Worm (Caenorhabditis elegans) whole organism, early embryonic: Measurements from ENCODE around the gene F59C12.4.

Experiments
- B0310.2 ChIP-seq: sonication (generic microtip); optimal IDR thresholded peaks from 2 replicates; lab custom pipeline; 2016; ENCODE audit warnings: mild to moderate bottlenecking, missing genetic modification characterization, missing compliant biosample characterization
- F13C5.2 ChIP-seq: sonication (generic microtip); optimal IDR thresholded peaks from 2 replicates; lab custom pipeline; 2017; ENCODE audit warnings: mild to moderate bottlenecking, missing genetic modification characterization, inconsistent platforms, missing compliant biosample characterization
- aly-1 ChIP-seq: sonication (generic microtip); optimal IDR thresholded peaks from 2 replicates; lab custom pipeline; 2016; ENCODE audit warnings: missing genetic modification characterization, missing compliant biosample characterization
- ama-1 ChIP-seq: fragments of 150-350 bp; optimal IDR thresholded peaks from 2 replicates; lab custom pipeline; 2014
- ceh-13 ChIP-seq: fragments of 200-800 bp; sonication (Bioruptor generic); optimal IDR thresholded peaks from 2 replicates; lab custom pipeline; 2018; ENCODE audit warnings: mild to moderate bottlenecking, missing genetic modification characterization, missing compliant biosample characterization
- ceh-36 ChIP-seq: sonication (generic microtip); optimal IDR thresholded peaks from 2 replicates; lab custom pipeline; 2016; ENCODE audit warnings: missing genetic modification characterization, inconsistent platforms, missing compliant biosample characterization
- ets-7 ChIP-seq: sonication (generic microtip); optimal IDR thresholded peaks from 2 replicates; lab custom pipeline; 2016; ENCODE audit warnings: missing genotype, missing genetic modification characterization, missing compliant biosample characterization
- flt-1 ChIP-seq: fragments of 200-800 bp; sonication (Bioruptor generic); IDR thresholded peaks from 2 replicates; pipeline ENCODE4 v1.3.6; 2022; ENCODE audit warnings: missing genetic modification characterization, missing compliant biosample characterization
- hmbx-1 ChIP-seq: sonication (generic microtip); optimal IDR thresholded peaks from 2 replicates; lab custom pipeline; 2016; ENCODE audit warnings: mild to moderate bottlenecking, missing genetic modification characterization, missing compliant biosample characterization
- hmg-4 ChIP-seq: fragments of 200-800 bp; sonication (Bioruptor generic); optimal IDR thresholded peaks from 2 replicates; lab custom pipeline; 2018; ENCODE audit warnings: mild to moderate bottlenecking, missing genetic modification characterization, missing compliant biosample characterization
- hnd-1 ChIP-seq: sonication (generic microtip); optimal IDR thresholded peaks from 2 replicates; lab custom pipeline; 2016; ENCODE audit warnings: missing genetic modification characterization, missing compliant biosample characterization
- pes-1 ChIP-seq: fragments of 200-800 bp; sonication (Bioruptor generic); IDR thresholded peaks from 2 replicates; pipeline ENCODE4 v1.3.6; 2022; ENCODE audit warnings: missing genetic modification reagents, missing genetic modification characterization, missing compliant biosample characterization
- scrt-1 ChIP-seq: fragments of 200-800 bp; sonication (Bioruptor generic); IDR thresholded peaks from 2 replicates; pipeline ENCODE4 v1.3.6; 2022; ENCODE audit warnings: missing genetic modification characterization, missing compliant biosample characterization
- sea-1 ChIP-seq: fragments of 200-800 bp; sonication (Bioruptor generic); conservative IDR thresholded peaks from 2 replicates; pipeline ENCODE4 v1.3.6; 2022; ENCODE audit warnings: missing genetic modification characterization, missing compliant biosample characterization
- tbx-11 ChIP-seq: fragments of 200-800 bp; sonication (Bioruptor generic); IDR thresholded peaks from 2 replicates; pipeline ENCODE4 v1.3.6; 2022; ENCODE audit warnings: missing genetic modification characterization, missing compliant biosample characterization
- tbx-37 ChIP-seq: fragments of 200-800 bp; sonication (Bioruptor generic); conservative IDR thresholded peaks from 2 replicates; pipeline ENCODE4 v1.3.6; 2022; ENCODE audit warnings: missing genetic modification reagents, missing genetic modification characterization, missing compliant biosample characterization
- tra-4 ChIP-seq: sonication (generic microtip); optimal IDR thresholded peaks from 2 replicates; lab custom pipeline; 2017; ENCODE audit warnings: missing genetic modification characterization, missing compliant biosample characterization

F59C12.4 gene

ce11 chrX:16613266-16613665 is 10.8 kb upstream of the F59C12.4 start, which contains the start of gene ain-1:
ain-1 (plus strand) TSS chrX:16613451.
- TF ChIP-seq hmbx-1 (tag; lab: Kevin White, UChicago) (no peak), hmg-4 (no peak), ets-7 (no peak), tbx-11 (GFP tag; lab: Robert Waterston, UW) (no peak), tra-4 (tag; lab: Kevin White, UChicago) (no peak), F13C5.2 (tag; lab: Kevin White, UChicago) (no peak), ceh-36 (tag; lab: Kevin White, UChicago) (no peak), tbx-37 (no peak)

ce11 chrX:16612293-16612946 is 10.0 kb upstream of the F59C12.4 start:
- TF ChIP-seq aly-1 (tag; lab: Kevin White, UChicago) = peak; percentile 55
- TF ChIP-seq tbx-37 = peak; percentile 19; the same call in 1 of the 2 replicates
- peak; percentile 65; the same call in 1 of the 2 replicates for TF ChIP-seq sea-1 (GFP tag; lab: Robert Waterston, UW)
- TF ChIP-seq hmbx-1 (tag; lab: Kevin White, UChicago) = no peak
- peak; percentile 17 for TF ChIP-seq tra-4 (tag; lab: Kevin White, UChicago)
- peak; percentile 98 for TF ChIP-seq hmg-4
- TF ChIP-seq scrt-1 (GFP tag; lab: Robert Waterston, UW) = peak; percentile 69
- no peak for TF ChIP-seq ceh-13 (GFP tag; lab: Kevin White, UChicago)
- TF ChIP-seq ceh-36 (tag; lab: Kevin White, UChicago) = peak; percentile 41
- peak; percentile 90 for TF ChIP-seq F13C5.2 (tag; lab: Kevin White, UChicago)
- no peak for TF ChIP-seq pes-1 (GFP tag; lab: Robert Waterston, UW)
- TF ChIP-seq hnd-1 (tag; lab: Kevin White, UChicago) = no peak
- peak; percentile 38 for TF ChIP-seq flt-1 (GFP tag; lab: Robert Waterston, UW)
- TF ChIP-seq B0310.2 (tag; lab: Kevin White, UChicago) = peak; percentile 48
- TF ChIP-seq tbx-11 (GFP tag; lab: Robert Waterston, UW) = 0 out of 2 replicates have a peak, but pooled peaks have one; percentile 30
- no peak for TF ChIP-seq ama-1
- TF ChIP-seq ets-7 = peak; percentile 29

- no peak for TF ChIP-seq flt-1 (GFP tag; lab: Robert Waterston, UW)
- TF ChIP-seq tbx-11 (GFP tag; lab: Robert Waterston, UW) = no peak
- TF ChIP-seq ceh-13 (GFP tag; lab: Kevin White, UChicago) = peak; percentile 10
- no peak for TF ChIP-seq tbx-37
- TF ChIP-seq hmbx-1 (tag; lab: Kevin White, UChicago) = no peak
- TF ChIP-seq sea-1 (GFP tag; lab: Robert Waterston, UW) = 0 out of 2 replicates have a peak, but pooled peaks have one; percentile 20
- TF ChIP-seq F13C5.2 (tag; lab: Kevin White, UChicago) = no peak
- TF ChIP-seq pes-1 (GFP tag; lab: Robert Waterston, UW) = 0 out of 2 replicates have a peak, but pooled peaks have one; percentile 32
- TF ChIP-seq tra-4 (tag; lab: Kevin White, UChicago) = no peak
- TF ChIP-seq hnd-1 (tag; lab: Kevin White, UChicago) = no peak
- TF ChIP-seq aly-1 (tag; lab: Kevin White, UChicago) = no peak
- TF ChIP-seq ets-7 = no peak
- TF ChIP-seq ama-1 = no peak
- TF ChIP-seq B0310.2 (tag; lab: Kevin White, UChicago) = no peak
- TF ChIP-seq scrt-1 (GFP tag; lab: Robert Waterston, UW) = 0 out of 2 replicates have a peak, but pooled peaks have one; percentile 37
- TF ChIP-seq hmg-4 = peak; percentile 24
- no peak for TF ChIP-seq ceh-36 (tag; lab: Kevin White, UChicago)
Measured at ce11 chrX:16611333-16612043, 9.1 kb upstream of the F59C12.4 start.

ce11 chrX:16609424-16609823 is 7.0 kb upstream of the F59C12.4 start, which contains the start of gene F59C12.3:
F59C12.3 (minus strand) TSS chrX:16609524.
- no peak for TF ChIP-seq B0310.2 (tag; lab: Kevin White, UChicago)
- TF ChIP-seq ceh-36 (tag; lab: Kevin White, UChicago) = no peak
- no peak for TF ChIP-seq aly-1 (tag; lab: Kevin White, UChicago)
- no peak for TF ChIP-seq tbx-11 (GFP tag; lab: Robert Waterston, UW)
- no peak for TF ChIP-seq flt-1 (GFP tag; lab: Robert Waterston, UW)
- TF ChIP-seq hmg-4 = no peak
- TF ChIP-seq scrt-1 (GFP tag; lab: Robert Waterston, UW) = no peak
- TF ChIP-seq tbx-37 = no peak
- TF ChIP-seq F13C5.2 (tag; lab: Kevin White, UChicago) = no peak
- TF ChIP-seq ama-1 = no peak
- TF ChIP-seq ceh-13 (GFP tag; lab: Kevin White, UChicago) = no peak
- no peak for TF ChIP-seq hmbx-1 (tag; lab: Kevin White, UChicago)

ce11 chrX:16607128-16607527 is 4.7 kb upstream of the F59C12.4 start:
- TF ChIP-seq hmbx-1 (tag; lab: Kevin White, UChicago) (no peak), ama-1 (no peak), B0310.2 (tag; lab: Kevin White, UChicago) (no peak), hmg-4 (no peak), tra-4 (tag; lab: Kevin White, UChicago) (no peak), flt-1 (GFP tag; lab: Robert Waterston, UW) (no peak), scrt-1 (GFP tag; lab: Robert Waterston, UW) (no peak), sea-1 (GFP tag; lab: Robert Waterston, UW) (no peak), aly-1 (tag; lab: Kevin White, UChicago) (no peak), pes-1 (GFP tag; lab: Robert Waterston, UW) (no peak), F13C5.2 (tag; lab: Kevin White, UChicago) (no peak), ceh-13 (GFP tag; lab: Kevin White, UChicago) (no peak), ceh-36 (tag; lab: Kevin White, UChicago) (no peak), hnd-1 (tag; lab: Kevin White, UChicago) (no peak), tbx-11 (GFP tag; lab: Robert Waterston, UW) (no peak), tbx-37 (no peak), ets-7 (no peak)

- TF ChIP-seq B0310.2 (tag; lab: Kevin White, UChicago) (peak; percentile 77), tbx-11 (GFP tag; lab: Robert Waterston, UW) (peak; percentile 77), F13C5.2 (tag; lab: Kevin White, UChicago) (peak; percentile 86), hmbx-1 (tag; lab: Kevin White, UChicago) (peak; percentile 6), flt-1 (GFP tag; lab: Robert Waterston, UW) (peak; percentile 74), tbx-37 (peak; percentile 83), scrt-1 (GFP tag; lab: Robert Waterston, UW) (peak; percentile 70; the same call in 1 of the 2 replicates), tra-4 (tag; lab: Kevin White, UChicago) (no peak), ets-7 (no peak), hmg-4 (peak; percentile 65), ama-1 (no peak), sea-1 (GFP tag; lab: Robert Waterston, UW) (peak; percentile 62; the same call in 1 of the 2 replicates), ceh-36 (tag; lab: Kevin White, UChicago) (peak; percentile 78), aly-1 (tag; lab: Kevin White, UChicago) (no peak), hnd-1 (tag; lab: Kevin White, UChicago) (peak; percentile 48), ceh-13 (GFP tag; lab: Kevin White, UChicago) (peak; percentile 45), pes-1 (GFP tag; lab: Robert Waterston, UW) (peak; percentile 83)
Measured at ce11 chrX:16604566-16604965, 2.1 kb upstream of the F59C12.4 start.
